Fruit fly (Drosophila melanogaster): ENCODE data around the gene Mkp.

Gene Mkp

DNA sequence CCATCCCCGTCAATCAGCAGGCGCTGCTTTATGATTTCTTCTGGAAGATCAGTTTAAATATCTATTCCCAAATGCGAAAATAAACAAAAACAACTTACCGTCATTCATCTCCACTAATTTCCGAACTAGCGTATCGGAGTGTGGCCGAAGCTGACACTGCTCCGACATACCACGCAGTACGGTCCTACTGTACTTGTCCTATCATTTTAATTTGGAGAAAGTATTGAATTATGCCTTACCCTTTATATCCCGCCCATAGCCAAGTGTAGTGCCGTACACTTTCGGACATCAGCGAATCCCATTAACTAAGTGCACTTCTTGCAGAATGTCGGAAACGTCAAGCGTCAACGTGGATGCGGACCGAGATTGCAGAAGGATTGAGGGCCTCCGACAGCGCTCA, 28.2 kb upstream of the Mkp start, which contains the start of the genes thoc7 and Dis3l2:
Gene thoc7, minus strand, starts transcription at position 168 of the 400 bp plus-strand sequence.
Gene Dis3l2, plus strand, starts transcription at position 190 of the 400 bp plus-strand sequence.
- TF ChIP-seq fd59A (GFP tag; optimal IDR thresholded peaks at IDR 0.05) = no peak
- TF ChIP-seq pdm3 (GFP tag; optimal IDR thresholded peaks at IDR 0.05) = no peak
- TF ChIP-seq CG6163 (GFP tag; IDR thresholded peaks at IDR 0.05) = no peak
- no peak for TF ChIP-seq dsx (GFP tag; optimal IDR thresholded peaks at IDR 0.05; ENCODE audit: poor library complexity, severe bottlenecking)
- TF ChIP-seq CG3919 (GFP tag; optimal IDR thresholded peaks at IDR 0.05) = no peak
- TF ChIP-seq CG3032 (tag; optimal IDR thresholded peaks at IDR 0.05) = no peak
- TF ChIP-seq CG8632 (GFP tag; optimal IDR thresholded peaks at IDR 0.05) = no peak
- no peak for TF ChIP-seq salr (GFP tag; optimal IDR thresholded peaks at IDR 0.05)
- TF ChIP-seq Sox15 (GFP tag; optimal IDR thresholded peaks at IDR 0.05) = no peak
- TF ChIP-seq Met (GFP tag; optimal IDR thresholded peaks at IDR 0.05) = no peak
- no peak for TF ChIP-seq Eip78C (GFP tag)
- TF ChIP-seq spab (GFP tag; optimal IDR thresholded peaks at IDR 0.05) = no peak
- no peak for TF ChIP-seq CG9139 (GFP tag; optimal IDR thresholded peaks at IDR 0.05)
- TF ChIP-seq CG15336 (GFP tag; IDR thresholded peaks at IDR 0.05) = no peak
- no peak for TF ChIP-seq OdsH (GFP tag; optimal IDR thresholded peaks at IDR 0.05)
- TF ChIP-seq CG6792 (GFP tag; optimal IDR thresholded peaks at IDR 0.05) = no peak
- TF ChIP-seq CG1621 (tag; optimal IDR thresholded peaks at IDR 0.05) = no peak

DNA sequence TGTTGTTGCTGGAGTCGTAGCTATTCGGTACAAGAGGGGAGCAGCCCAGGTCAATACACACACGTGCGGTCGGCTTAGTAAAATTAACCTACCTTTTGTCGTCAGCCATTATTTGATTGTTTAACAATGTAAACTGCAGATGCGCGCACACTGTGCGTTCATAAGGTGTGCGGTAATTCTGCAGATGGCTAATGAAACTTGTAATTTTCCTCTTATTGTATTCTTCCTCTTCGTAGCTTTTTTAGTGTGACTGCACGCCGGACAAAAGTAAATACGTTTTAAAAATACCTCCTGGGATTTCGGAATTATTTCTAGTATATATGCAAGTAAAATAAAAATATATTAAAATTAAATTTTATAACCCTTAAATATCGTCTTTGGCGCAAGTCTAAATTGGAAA, 26.9 kb upstream of the Mkp start, which contains the start of gene Prp4k:
Gene Prp4k, minus strand, starts transcription at position 258 of the 400 bp plus-strand sequence.
- TF ChIP-seq Met (GFP tag; optimal IDR thresholded peaks at IDR 0.05) (no peak), Hr4 (GFP tag; optimal IDR thresholded peaks at IDR 0.05) (no peak), pdm3 (GFP tag; optimal IDR thresholded peaks at IDR 0.05) (no peak), CG15336 (GFP tag; IDR thresholded peaks at IDR 0.05) (peak; percentile 27; the same call in 1 of the 2 replicates), CG3032 (tag; optimal IDR thresholded peaks at IDR 0.05) (peak; percentile 20)

DNA sequence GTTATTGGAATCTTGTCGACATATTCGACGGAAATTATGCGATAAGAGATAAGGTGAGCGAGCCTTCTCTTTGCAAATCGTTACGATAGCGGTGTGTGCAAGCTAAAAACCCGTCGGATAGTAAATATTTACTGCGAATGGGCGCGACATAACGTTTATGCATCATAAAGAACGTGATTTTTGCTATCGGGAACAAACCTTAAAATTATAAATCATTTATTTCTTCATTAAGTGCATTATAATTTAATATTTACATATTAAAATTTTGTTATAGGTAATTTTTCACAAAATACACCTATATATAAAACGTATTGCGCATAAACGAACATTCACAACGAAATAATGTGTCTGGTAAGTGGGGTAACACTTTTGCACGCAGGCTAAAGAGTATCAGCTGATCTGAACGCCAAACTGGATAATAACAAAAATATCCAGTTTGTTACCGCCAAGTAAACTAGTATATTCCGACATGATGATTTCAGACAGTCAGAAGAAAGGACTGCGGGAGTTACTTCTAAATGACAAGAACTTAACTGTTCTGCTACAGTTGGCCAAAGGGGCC, 21.5 kb upstream of the Mkp start, which contains the start of the genes Gk1 and CG13876:
Gene Gk1, minus strand, starts transcription at position 122 of the 562 bp plus-strand sequence.
Gene CG13876, plus strand, starts transcription at position 412 of the 562 bp plus-strand sequence.
- TF ChIP-seq fd59A (GFP tag; optimal IDR thresholded peaks at IDR 0.05) = peak; percentile 85
- peak in 1 of 2 experiments; percentile 89 for TF ChIP-seq salr (GFP tag; optimal IDR thresholded peaks at IDR 0.05)
- TF ChIP-seq CG1621 (tag; optimal IDR thresholded peaks at IDR 0.05) = peak; percentile 92
- peak; percentile 42 for TF ChIP-seq fd85E (GFP tag; optimal IDR thresholded peaks at IDR 0.05)
- no peak for TF ChIP-seq Sox102F (GFP tag; optimal IDR thresholded peaks at IDR 0.05)
- TF ChIP-seq CG6854 (GFP tag; optimal IDR thresholded peaks at IDR 0.05) = peak; percentile 90
- no peak for TF ChIP-seq Smox (GFP tag; optimal IDR thresholded peaks at IDR 0.05)
- TF ChIP-seq Eip93F (GFP tag; optimal IDR thresholded peaks at IDR 0.05) = peak; percentile 91
- TF ChIP-seq svp (GFP tag) = peak; percentile 96
- peak; percentile 84 for TF ChIP-seq lz (GFP tag; optimal IDR thresholded peaks at IDR 0.05)
- peak; percentile 97 for TF ChIP-seq dsx (GFP tag; optimal IDR thresholded peaks at IDR 0.05; ENCODE audit: poor library complexity, severe bottlenecking)
- TF ChIP-seq CG15336 (GFP tag; IDR thresholded peaks at IDR 0.05) = peak; percentile 98
- TF ChIP-seq Met (GFP tag; optimal IDR thresholded peaks at IDR 0.05) = no peak
- TF ChIP-seq CG31627 (GFP tag; optimal IDR thresholded peaks at IDR 0.05) = peak; percentile 75
- TF ChIP-seq Sox15 (GFP tag; optimal IDR thresholded peaks at IDR 0.05) = peak; percentile 83
- peak; percentile 95 for TF ChIP-seq achi (GFP tag; optimal IDR thresholded peaks at IDR 0.05)
- peak; percentile 73 for TF ChIP-seq CG11902 (GFP tag; optimal IDR thresholded peaks at IDR 0.05)
- peak; percentile 95 for TF ChIP-seq CG16779 (tag; optimal IDR thresholded peaks at IDR 0.05)
- peak; percentile 96 for TF ChIP-seq acj6 (GFP tag; optimal IDR thresholded peaks at IDR 0.05)
- no peak for TF ChIP-seq pdm3 (GFP tag; optimal IDR thresholded peaks at IDR 0.05)
- TF ChIP-seq dac (GFP tag; optimal IDR thresholded peaks at IDR 0.05) = peak; percentile 90
- peak; percentile 98 for TF ChIP-seq Ets96B (tag; optimal IDR thresholded peaks at IDR 0.05)
- peak; percentile 94 for TF ChIP-seq Lpt (GFP tag; optimal IDR thresholded peaks at IDR 0.05)
- peak; percentile 95 for TF ChIP-seq CG6276 (GFP tag; optimal IDR thresholded peaks at IDR 0.05)
- TF ChIP-seq topi (GFP tag; optimal IDR thresholded peaks at IDR 0.05) = peak; percentile 91
- peak; percentile 96 for TF ChIP-seq CG10631 (GFP tag; optimal IDR thresholded peaks at IDR 0.05)
- TF ChIP-seq Eip75B (GFP tag; optimal IDR thresholded peaks at IDR 0.05) = no peak
- TF ChIP-seq fkh (GFP tag; optimal IDR thresholded peaks at IDR 0.05) = peak; percentile 99
- peak; percentile 92 for TF ChIP-seq CG6792 (GFP tag; optimal IDR thresholded peaks at IDR 0.05)
- TF ChIP-seq CG10669 (GFP tag; optimal IDR thresholded peaks at IDR 0.05) = peak; percentile 94
- peak; percentile 98 for TF ChIP-seq CG3032 (tag; optimal IDR thresholded peaks at IDR 0.05)
- TF ChIP-seq CG6163 (GFP tag; IDR thresholded peaks at IDR 0.05) = peak; percentile 97
- no peak for TF ChIP-seq Hr38 (GFP tag; optimal IDR thresholded peaks at IDR 0.05)
- TF ChIP-seq Eip78C (GFP tag) = peak; percentile 98
- no peak for TF ChIP-seq Ets21C (GFP tag; optimal IDR thresholded peaks at IDR 0.05)
- no peak for TF ChIP-seq Hr4 (GFP tag; optimal IDR thresholded peaks at IDR 0.05)
- peak; percentile 91 for TF ChIP-seq CG11762 (GFP tag; optimal IDR thresholded peaks at IDR 0.05; ENCODE audit: insufficient read depth)
- TF ChIP-seq CG3919 (GFP tag; optimal IDR thresholded peaks at IDR 0.05) = peak; percentile 94
- no peak for TF ChIP-seq CG4318 (GFP tag; optimal IDR thresholded peaks at IDR 0.05)
- TF ChIP-seq CG34406 (GFP tag; optimal IDR thresholded peaks at IDR 0.05) = peak; percentile 97
